Fruit fly (Drosophila melanogaster): ENCODE measurements around the gene CG32264.

CG32264 gene

DNA sequence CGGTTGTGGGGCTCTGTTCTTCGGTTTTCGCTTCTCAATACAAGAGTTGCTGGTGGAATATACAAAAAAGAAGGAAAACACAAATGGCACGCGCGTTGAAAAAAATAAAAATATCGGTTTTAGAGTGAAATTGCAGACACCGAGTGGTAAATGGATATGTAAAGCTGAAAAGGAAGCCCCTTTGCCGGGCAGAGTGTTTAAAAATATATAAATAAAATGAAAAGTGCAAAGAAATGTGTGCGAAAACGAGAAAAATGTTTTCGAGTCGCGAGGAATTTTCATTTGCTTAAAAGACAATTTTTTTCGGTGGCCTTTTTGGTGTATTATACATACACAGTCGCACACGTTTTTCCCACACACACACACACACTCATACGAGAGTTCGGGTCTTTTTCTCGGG lies 19.6 kb upstream of the CG32264 start (continued):
- TF ChIP-seq Med (GFP tag): peak; percentile 8

DNA sequence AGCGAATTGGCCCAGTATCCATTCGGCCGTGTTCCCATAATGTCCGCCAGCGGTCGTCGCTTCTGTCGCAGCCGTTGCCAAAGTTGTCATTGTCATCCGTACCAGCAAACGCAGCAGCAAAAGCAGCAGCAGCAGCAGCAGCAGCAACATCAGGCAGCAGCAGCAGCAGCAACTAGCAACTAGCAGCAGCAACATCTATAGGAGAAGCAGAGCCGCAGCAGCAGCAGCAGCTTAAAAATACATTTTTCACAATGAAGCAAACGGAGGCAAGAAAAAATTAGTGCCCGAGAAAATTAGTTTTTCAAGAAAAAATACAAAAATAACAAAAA lies 19.2 kb upstream of the CG32264 start:
- TF ChIP-seq CG42726 (GFP tag; IDR thresholded peaks at IDR 0.05; ENCODE audit: partially characterized antibody) (0 out of 2 replicates have a peak, but pooled peaks have one; percentile 12), CG3065 (GFP tag; optimal IDR thresholded peaks at IDR 0.05) (no peak), lbe (GFP tag; optimal IDR thresholded peaks at IDR 0.05) (no peak), Adf1 (GFP tag; IDR thresholded peaks at IDR 0.05) (peak; percentile 46), CG8290 (GFP tag; optimal IDR thresholded peaks at IDR 0.05) (no peak), CG8290 (tag; optimal IDR thresholded peaks at IDR 0.05) (peak in 1 of 2 experiments; percentile 39), disco-r (GFP tag; optimal IDR thresholded peaks at IDR 0.05) (peak; percentile 6), Jarid2 (GFP tag; optimal IDR thresholded peaks at IDR 0.05) (peak; percentile 75), phol (tag; optimal IDR thresholded peaks at IDR 0.05) (no peak), cg (GFP tag; optimal IDR thresholded peaks at IDR 0.05) (no peak), ind (GFP tag; optimal IDR thresholded peaks at IDR 0.05) (no peak), Gug (GFP tag; IDR thresholded peaks at IDR 0.05) (no peak), esg (GFP tag; conservative IDR thresholded peaks at IDR 0.05) (no peak), CG17612 (GFP tag; IDR thresholded peaks at IDR 0.05) (no peak), NfI (GFP tag; optimal IDR thresholded peaks at IDR 0.05) (no peak), Trl (optimal IDR thresholded peaks at IDR 0.05) (peak in 1 of 2 experiments; percentile 58), Trl (GFP tag; optimal IDR thresholded peaks at IDR 0.05) (no peak), CG6175 (GFP tag; IDR thresholded peaks at IDR 0.05) (peak; percentile 59; the same call in 2 of the 3 replicates), CG14860 (GFP tag; IDR thresholded peaks at IDR 0.05; ENCODE audit: partially characterized antibody) (no peak), Med (GFP tag) (peak; percentile 66), Bgb (GFP tag; IDR thresholded peaks at IDR 0.05; ENCODE audit: partially characterized antibody) (peak; percentile 20; the same call in 1 of the 2 replicates), yki (optimal IDR thresholded peaks at IDR 0.05) (no peak), Awh (GFP tag; IDR thresholded peaks at IDR 0.05) (peak; percentile 80), Dip3 (GFP tag; optimal IDR thresholded peaks at IDR 0.05) (no peak), gsb-n (tag; optimal IDR thresholded peaks at IDR 0.05) (no peak), BEAF-32 (GFP tag; optimal IDR thresholded peaks at IDR 0.05) (no peak), klu (GFP tag; IDR thresholded peaks at IDR 0.05) (no peak), Eip74EF (GFP tag; optimal IDR thresholded peaks at IDR 0.05) (no peak), chm (GFP tag; IDR thresholded peaks at IDR 0.05) (0 out of 2 replicates have a peak, but pooled peaks have one; percentile 16), HLH4C (GFP tag; IDR thresholded peaks at IDR 0.05; ENCODE audit: partially characterized antibody) (no peak), rib (GFP tag; IDR thresholded peaks at IDR 0.05) (no peak), Deaf1 (tag; optimal IDR thresholded peaks at IDR 0.05) (peak; percentile 48)

DNA sequence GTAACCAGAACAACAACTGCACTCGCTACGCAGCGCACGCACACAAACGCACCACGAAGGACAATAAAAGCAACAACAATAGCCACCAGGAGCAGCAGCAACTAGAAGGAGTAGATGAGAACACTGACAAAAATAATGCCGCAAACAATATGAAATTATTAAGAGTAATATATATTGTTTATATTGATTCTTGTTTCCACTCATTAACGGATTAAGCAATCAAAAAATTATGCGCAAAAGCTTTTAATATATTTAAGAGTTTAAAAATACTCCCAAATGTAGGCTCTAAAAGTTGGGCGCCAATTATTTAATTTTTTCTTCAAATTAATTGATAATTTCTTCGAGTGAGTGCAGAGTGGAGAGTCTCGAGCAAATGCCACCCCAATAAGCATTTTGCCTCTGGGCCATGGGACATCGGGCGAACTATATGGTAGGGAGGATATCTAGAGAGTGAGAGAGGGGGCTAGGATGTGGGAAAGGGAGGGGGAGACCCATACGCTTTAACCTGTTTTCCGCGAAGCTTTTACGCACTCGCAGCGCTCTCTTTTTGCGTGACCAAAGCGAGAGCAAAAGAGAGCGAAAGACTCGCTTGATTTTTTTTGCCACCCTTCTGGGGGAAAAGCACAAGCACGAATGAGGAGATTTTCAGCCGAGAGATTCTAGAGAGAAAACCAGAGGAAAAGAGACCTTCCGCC lies 18.7 kb upstream of the CG32264 start, which contains the start of gene Rdh:
Gene Rdh, plus strand, starts transcription at position 660 of the 695 bp plus-strand sequence.
- TF ChIP-seq Lhr (GFP tag; optimal IDR thresholded peaks at IDR 0.05) (peak; percentile 22), Spps (tag; optimal IDR thresholded peaks at IDR 0.05) (peak; percentile 10), CG11085 (GFP tag; IDR thresholded peaks at IDR 0.05) (no peak), caup (GFP tag; optimal IDR thresholded peaks at IDR 0.05; ENCODE audit: severe bottlenecking) (peak; percentile 84), exex (tag; optimal IDR thresholded peaks at IDR 0.05) (peak; percentile 48), Usf (GFP tag; optimal IDR thresholded peaks at IDR 0.05) (peak; percentile 27), kay (GFP tag; optimal IDR thresholded peaks at IDR 0.05) (peak; percentile 64), CG17328 (GFP tag; IDR thresholded peaks at IDR 0.05) (peak; percentile 53), sr (GFP tag; IDR thresholded peaks at IDR 0.05) (no peak), Bteb2 (GFP tag; optimal IDR thresholded peaks at IDR 0.05) (peak; percentile 19), CG14441 (GFP tag; IDR thresholded peaks at IDR 0.05) (peak; percentile 61), mirr (GFP tag; optimal IDR thresholded peaks at IDR 0.05) (peak; percentile 34), CG12769 (tag; optimal IDR thresholded peaks at IDR 0.05) (no peak), Mrtf (GFP tag; IDR thresholded peaks at IDR 0.05) (peak; percentile 52; the same call in 1 of the 3 replicates), CG2120 (GFP tag; optimal IDR thresholded peaks at IDR 0.05) (peak; percentile 81), CG13287 (GFP tag; IDR thresholded peaks at IDR 0.05; ENCODE audit: partially characterized antibody) (peak; percentile 24; the same call in 1 of the 2 replicates), ci (GFP tag; IDR thresholded peaks at IDR 0.05) (no peak; the same call in 2 of the 3 replicates), CG10321 (GFP tag; IDR thresholded peaks at IDR 0.05) (no peak)
